Fruit fly (Drosophila melanogaster): ENCODE data around the gene CG16753.

dm6 chr3L:3083329-3084083 is 28.6 kb downstream of the CG16753 start:
- TF ChIP-seq fd59A (GFP tag; optimal IDR thresholded peaks at IDR 0.05) (no peak), Sox102F (GFP tag; optimal IDR thresholded peaks at IDR 0.05) (no peak), salr (GFP tag; optimal IDR thresholded peaks at IDR 0.05) (no peak), CG32006 (GFP tag; optimal IDR thresholded peaks at IDR 0.05) (no peak), CG16779 (tag; optimal IDR thresholded peaks at IDR 0.05) (no peak), Hr4 (GFP tag; optimal IDR thresholded peaks at IDR 0.05) (no peak), pdm3 (GFP tag; optimal IDR thresholded peaks at IDR 0.05) (no peak), Hr38 (GFP tag; optimal IDR thresholded peaks at IDR 0.05) (no peak), CG6276 (GFP tag; optimal IDR thresholded peaks at IDR 0.05) (no peak), Gug (GFP tag; IDR thresholded peaks at IDR 0.05) (no peak)

All from whole organism, prepupa.